Fruit fly (Drosophila melanogaster) whole organism: ENCODE results near the gene CG16700.

Experiments used
- CG8478 ChIP-seq: fragments of >200 bp; optimal IDR thresholded peaks from 2 replicates; lab custom pipeline; 2018; ENCODE audit warnings: inconsistent platforms
- Dll ChIP-seq: fragments of >200 bp; optimal IDR thresholded peaks from 2 replicates; lab custom pipeline; 2017
- EcR ChIP-seq, 2 experiments: fragments of >200 bp; optimal IDR thresholded peaks; 2 replicates each; lab custom pipeline; 2017; ENCODE audit warnings: missing biosample characterization in 2 of 2, missing genetic modification characterization in 2 of 2, missing genetic modification reagents in 2 of 2
- pan ChIP-seq: fragments of >200 bp; optimal IDR thresholded peaks from 2 replicates; lab custom pipeline; 2017
- psq ChIP-seq: fragments of >200 bp; optimal IDR thresholded peaks from 2 replicates; lab custom pipeline; 2017
- usp ChIP-seq: fragments of >200 bp; optimal IDR thresholded peaks from 2 replicates; lab custom pipeline; 2017; ENCODE audit warnings: missing biosample characterization, missing genetic modification characterization, mixed read lengths

The CG16700 gene

dm6 chrX:17113324-17113723, 21.7 kb downstream of the CG16700 start:
- no peak for TF ChIP-seq pan (lab: Kevin White, UChicago)
- TF ChIP-seq Dll (lab: Kevin White, UChicago): no peak
- no peak for TF ChIP-seq EcR (GFP tag; optimal IDR thresholded peaks at IDR 0.05; lab: Kevin White, UChicago)
- TF ChIP-seq usp: no peak
- no peak for TF ChIP-seq CG8478 (lab: Kevin White, UChicago)
- TF ChIP-seq psq: no peak

- no peak for TF ChIP-seq EcR (GFP tag; optimal IDR thresholded peaks at IDR 0.05; lab: Kevin White, UChicago)
- no peak for TF ChIP-seq psq
- no peak for TF ChIP-seq Dll (lab: Kevin White, UChicago)
- TF ChIP-seq CG8478 (lab: Kevin White, UChicago): no peak
- no peak for TF ChIP-seq usp
- no peak for TF ChIP-seq pan (lab: Kevin White, UChicago)
These were observed 29.9 kb downstream of the CG16700 start for dm6 chrX:17121600-17121999.

- TF ChIP-seq Dll (lab: Kevin White, UChicago) (no peak), usp (no peak), psq (no peak)
These were observed 30.9 kb downstream of the CG16700 start for dm6 chrX:17122425-17123094.

dm6 chrX:17123545-17124203, 32.0 kb downstream of the CG16700 start:
- TF ChIP-seq CG8478 (lab: Kevin White, UChicago) (no peak), EcR (GFP tag; optimal IDR thresholded peaks at IDR 0.05; lab: Kevin White, UChicago) (no peak), pan (lab: Kevin White, UChicago) (no peak), Dll (lab: Kevin White, UChicago) (no peak), usp (no peak), psq (no peak)

DNA sequence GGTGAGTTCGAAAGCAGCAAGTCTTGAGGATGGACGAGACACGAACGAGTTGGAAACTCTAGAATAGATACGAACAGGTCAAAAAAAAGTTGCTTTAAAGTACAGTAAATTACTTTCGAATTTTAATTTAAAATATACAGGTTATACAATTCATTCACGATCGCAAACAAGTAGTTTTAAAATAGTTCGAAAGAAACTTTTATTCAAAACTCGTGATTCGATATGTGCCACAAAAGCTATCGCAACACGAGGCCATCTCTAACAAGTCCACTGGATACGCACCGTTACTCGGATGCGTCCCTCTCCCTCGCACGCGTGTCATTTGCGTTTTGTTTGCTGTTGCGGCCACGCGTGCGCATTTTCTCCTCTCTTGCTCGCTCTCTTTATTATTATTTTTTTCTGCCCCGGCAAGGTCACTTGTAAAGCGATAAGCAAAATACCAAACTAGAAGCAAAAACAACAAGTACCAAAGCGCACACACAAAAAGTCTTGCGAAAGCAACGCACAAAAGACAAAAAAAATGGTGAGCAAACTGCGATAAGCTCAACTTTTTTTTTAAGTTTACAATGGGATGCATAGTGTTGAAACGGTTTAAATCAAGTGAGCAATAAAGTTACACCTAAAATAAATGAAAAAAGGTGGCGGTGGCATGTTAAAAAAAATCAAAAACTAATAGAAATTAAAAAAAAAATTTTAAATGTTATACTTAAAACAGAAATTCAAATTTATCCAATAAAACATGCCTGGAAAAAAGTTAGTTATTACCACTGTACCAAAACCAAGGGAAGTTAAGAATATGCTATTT, 33.6 kb downstream of the CG16700 start:
- TF ChIP-seq EcR (GFP tag; optimal IDR thresholded peaks at IDR 0.05; lab: Kevin White, UChicago): no peak
- no peak for TF ChIP-seq pan (lab: Kevin White, UChicago)
- TF ChIP-seq CG8478 (lab: Kevin White, UChicago): no peak
- TF ChIP-seq Dll (lab: Kevin White, UChicago): no peak
- TF ChIP-seq psq: no peak
- no peak for TF ChIP-seq usp

DNA sequence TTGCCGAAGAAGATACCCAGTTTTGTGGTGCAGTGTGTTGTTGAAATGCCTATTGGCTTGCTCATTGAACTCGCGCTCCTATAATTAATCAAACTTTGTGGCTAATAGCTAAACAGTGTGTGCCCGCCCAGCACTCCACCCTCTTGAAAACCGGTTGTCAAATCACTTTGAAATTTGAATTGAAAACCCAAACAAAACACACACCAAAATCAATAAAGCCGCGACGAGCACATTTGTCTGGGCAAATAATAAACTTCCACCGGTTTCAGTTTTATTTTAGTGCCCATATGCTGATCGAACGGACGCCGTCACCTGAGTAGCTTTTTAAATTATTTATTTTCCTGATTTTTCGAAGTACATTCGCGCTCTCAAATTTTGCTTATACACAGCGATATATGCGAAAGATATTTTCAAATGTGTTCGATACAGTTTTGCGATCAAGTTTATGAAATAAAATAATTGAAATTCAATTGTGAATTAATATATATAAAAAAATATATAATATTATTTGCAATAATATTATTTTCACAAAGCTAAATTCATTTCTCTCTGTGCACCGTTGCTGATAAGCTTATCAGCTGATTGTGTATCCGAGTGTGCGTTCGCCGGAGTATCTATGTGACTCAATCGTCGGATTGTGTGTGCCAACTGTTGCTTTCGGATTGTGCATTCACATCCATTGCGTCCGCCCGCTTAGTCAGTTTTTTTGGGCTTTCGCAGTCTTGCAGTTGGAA, 38.2 kb downstream of the CG16700 start:
- TF ChIP-seq pan (lab: Kevin White, UChicago) (no peak), EcR (GFP tag; optimal IDR thresholded peaks at IDR 0.05; lab: Kevin White, UChicago) (no peak), psq (no peak), CG8478 (lab: Kevin White, UChicago) (no peak), usp (no peak), Dll (lab: Kevin White, UChicago) (no peak)

- TF ChIP-seq EcR (GFP tag; optimal IDR thresholded peaks at IDR 0.05; lab: Kevin White, UChicago) (no peak), psq (no peak), pan (lab: Kevin White, UChicago) (no peak), Dll (lab: Kevin White, UChicago) (no peak), CG8478 (lab: Kevin White, UChicago) (no peak), usp (no peak)
These were observed 41.0 kb downstream of the CG16700 start for dm6 chrX:17132685-17133084.

DNA sequence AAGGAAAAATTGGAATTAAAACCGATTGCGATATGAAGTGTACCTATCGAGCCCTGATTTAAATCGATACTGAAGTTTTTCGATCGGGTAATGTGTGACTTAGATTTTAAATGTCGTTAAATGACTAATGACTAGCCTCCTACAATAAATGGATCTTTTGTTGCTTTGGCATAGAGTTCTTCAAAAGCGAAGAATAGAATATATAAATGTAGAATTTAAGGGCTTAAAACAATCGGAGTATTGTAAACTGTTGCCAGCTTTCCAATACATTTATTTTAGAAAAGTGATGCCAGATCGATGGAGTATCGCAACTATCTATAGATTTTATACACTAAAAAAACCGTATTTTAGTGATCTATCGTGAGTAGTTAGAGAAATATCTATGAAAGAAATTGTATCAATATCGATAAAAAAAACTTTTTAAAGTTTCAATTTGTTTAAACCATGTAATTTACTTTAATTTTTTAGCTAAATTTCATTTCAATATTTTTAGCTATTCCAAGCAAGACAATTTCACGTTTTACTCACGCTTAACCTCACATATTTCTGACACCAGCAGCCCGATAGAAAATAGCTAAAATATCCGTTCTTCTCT, 51.4 kb downstream of the CG16700 start, which contains the start of the genes mei-217 and mei-218:
mei-217 (minus strand) TSS at position 51 of the 595 bp plus-strand sequence.
mei-218 (minus strand) TSS at position 51 of the 595 bp plus-strand sequence.
- no peak for TF ChIP-seq Dll (lab: Kevin White, UChicago)
- TF ChIP-seq pan (lab: Kevin White, UChicago): no peak
- TF ChIP-seq EcR (GFP tag; optimal IDR thresholded peaks at IDR 0.05; lab: Kevin White, UChicago): no peak
- no peak for TF ChIP-seq usp
- no peak for TF ChIP-seq psq
- no peak for TF ChIP-seq CG8478 (lab: Kevin White, UChicago)

DNA sequence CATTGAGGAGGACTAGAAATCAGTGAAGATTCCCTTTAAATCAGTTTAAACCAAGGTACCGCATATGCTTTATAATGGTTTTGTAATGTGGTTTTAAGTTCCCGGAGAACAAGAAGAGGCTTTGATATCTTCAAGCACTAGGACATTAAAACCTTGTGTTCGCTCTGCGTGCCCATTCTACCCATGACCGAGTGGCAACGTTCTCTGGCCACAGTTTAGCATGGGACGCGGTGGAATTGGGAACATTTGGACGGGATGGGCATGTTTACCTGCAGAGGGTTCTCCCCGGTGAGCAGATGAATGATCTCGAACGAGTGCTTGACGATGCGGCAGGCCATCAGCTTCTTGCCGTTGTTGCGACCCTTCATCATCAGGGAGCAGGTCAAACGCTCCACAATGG, 54.9 kb downstream of the CG16700 start:
- TF ChIP-seq Dll (lab: Kevin White, UChicago) (no peak), CG8478 (lab: Kevin White, UChicago) (no peak)
